Fruit fly (Drosophila melanogaster): Measurements from ENCODE around the gene tow.

dm6 chr3L:6911219-6911618, 31.4 kb upstream of the tow start:
- TF ChIP-seq psq (optimal IDR thresholded peaks at IDR 0.05) = no peak
- TF ChIP-seq Myc (optimal IDR thresholded peaks at IDR 0.05) = no peak
- no peak for TF ChIP-seq insv (optimal IDR thresholded peaks at IDR 0.05)

All from Kc167 (cell line).